Fruit fly (Drosophila melanogaster) whole organism, prepupa: ENCODE measurements around the gene Or85e.

Source experiments
- Blimp-1 ChIP-seq: fragments of 200-800 bp; sonication (Bioruptor generic); optimal IDR thresholded peaks from 3 replicates; lab custom pipeline; 2017; ENCODE audit warnings: missing biosample characterization, missing genetic modification characterization, mild to moderate bottlenecking, moderate library complexity, missing genetic modification reagents
- CG10669 ChIP-seq: fragments of 200-800 bp; sonication (Bioruptor generic); optimal IDR thresholded peaks from 3 replicates; lab custom pipeline; 2018; ENCODE audit warnings: missing biosample characterization, mild to moderate bottlenecking, missing genetic modification characterization, moderate library complexity
- CG34406 ChIP-seq: fragments of 200-800 bp; sonication (Bioruptor generic); optimal IDR thresholded peaks from 3 replicates; lab custom pipeline; 2016; ENCODE audit warnings: missing biosample characterization, missing genetic modification characterization
- CG3919 ChIP-seq: fragments of 200-800 bp; sonication (Bioruptor generic); optimal IDR thresholded peaks from 3 replicates; lab custom pipeline; 2016; ENCODE audit warnings: missing biosample characterization, missing genetic modification characterization
- CG8632 ChIP-seq: fragments of 200-800 bp; sonication (Bioruptor generic); optimal IDR thresholded peaks from 3 replicates; lab custom pipeline; 2016; ENCODE audit warnings: missing biosample characterization, missing genetic modification characterization
- Hr38 ChIP-seq: sonication (Bioruptor generic); optimal IDR thresholded peaks from 2 replicates; lab custom pipeline; 2016; ENCODE audit warnings: missing biosample characterization, missing genetic modification characterization
- Lpt ChIP-seq: fragments of 200-800 bp; sonication (Bioruptor generic); optimal IDR thresholded peaks from 3 replicates; lab custom pipeline; 2016; ENCODE audit warnings: missing biosample characterization, missing genetic modification characterization
- OdsH ChIP-seq: fragments of 200-800 bp; sonication (Bioruptor generic); optimal IDR thresholded peaks from 3 replicates; lab custom pipeline; 2016; ENCODE audit warnings: missing biosample characterization, missing genetic modification characterization
- Smox ChIP-seq: fragments of 200-800 bp; sonication (Bioruptor generic); optimal IDR thresholded peaks from 3 replicates; lab custom pipeline; 2016; ENCODE audit warnings: missing biosample characterization, missing genetic modification characterization
- Sox14 ChIP-seq: fragments of 200-800 bp; sonication (Bioruptor generic); optimal IDR thresholded peaks from 3 replicates; lab custom pipeline; 2016; ENCODE audit warnings: missing biosample characterization, missing genetic modification characterization
- achi ChIP-seq: fragments of 200-800 bp; sonication (Bioruptor generic); optimal IDR thresholded peaks from 3 replicates; lab custom pipeline; 2016; ENCODE audit warnings: missing biosample characterization, missing genetic modification characterization
- eg ChIP-seq: fragments of 200-800 bp; sonication (Bioruptor generic); IDR thresholded peaks from 3 replicates; pipeline ENCODE4 v1.3.6; 2022; ENCODE audit warnings: missing biosample characterization, missing genetic modification characterization
- esn ChIP-seq: fragments of 200-800 bp; sonication (Bioruptor generic); optimal IDR thresholded peaks from 2 replicates; lab custom pipeline; 2016; ENCODE audit warnings: missing biosample characterization, mild to moderate bottlenecking, missing genetic modification characterization, moderate library complexity

- TF ChIP-seq Sox14: no peak
- TF ChIP-seq Lpt (GFP tag; lab: Kevin White, UChicago): no peak
- TF ChIP-seq achi (GFP tag; lab: Kevin White, UChicago): no peak
- no peak for TF ChIP-seq CG8632
- no peak for TF ChIP-seq CG3919
- TF ChIP-seq Blimp-1 (GFP tag; lab: Kevin White, UChicago): no peak
- no peak for TF ChIP-seq Smox (GFP tag; lab: Kevin White, UChicago)
- TF ChIP-seq Hr38 (GFP tag; lab: Kevin White, UChicago): no peak
- no peak for TF ChIP-seq eg
- TF ChIP-seq esn (GFP tag; lab: Kevin White, UChicago): no peak
- TF ChIP-seq CG10669 (GFP tag; lab: Kevin White, UChicago): no peak
- no peak for TF ChIP-seq CG34406 (GFP tag; lab: Kevin White, UChicago)
- no peak for TF ChIP-seq OdsH (GFP tag; lab: Kevin White, UChicago)
Measured at dm6 chr3R:8654666-8655065, 19.0 kb upstream of the Or85e start, which contains the start of gene CG42489.
